Worm (Caenorhabditis elegans) whole organism, L1 larva: Measurements from ENCODE around the gene T25B9.12.

Experiments used
- fkh-10 ChIP-seq: sonication (generic microtip); optimal IDR thresholded peaks from 2 replicates; lab custom pipeline; 2017; ENCODE audit warnings: missing biosample characterization, missing genetic modification reagents, missing genetic modification characterization
- mdl-1 ChIP-seq, 2 experiments: fragments of 150-350 bp; optimal IDR thresholded peaks; 2 replicates each; lab custom pipeline; 2014 to 2017; ENCODE audit warnings: missing biosample characterization in 2 of 2, missing genetic modification characterization in 2 of 2, inconsistent platforms in 1 of 2
- nhr-12 ChIP-seq: sonication (generic microtip); optimal IDR thresholded peaks from 2 replicates; lab custom pipeline; 2017; ENCODE audit warnings: missing biosample characterization, missing genetic modification characterization
- nhr-76 ChIP-seq: sonication (generic microtip); optimal IDR thresholded peaks from 2 replicates; lab custom pipeline; 2017; ENCODE audit warnings: missing biosample characterization, missing genetic modification characterization
- skn-1 ChIP-seq: fragments of 150-350 bp; optimal IDR thresholded peaks from 2 replicates; lab custom pipeline; 2014; ENCODE audit warnings: missing biosample characterization, missing genetic modification characterization
- snu-23 ChIP-seq: sonication (generic microtip); optimal IDR thresholded peaks from 2 replicates; lab custom pipeline; 2016; ENCODE audit warnings: missing genetic modification characterization, missing compliant biosample characterization
- sox-4 ChIP-seq: sonication (generic microtip); optimal IDR thresholded peaks from 2 replicates; lab custom pipeline; 2016; ENCODE audit warnings: missing genetic modification characterization, missing compliant biosample characterization

- no peak for TF ChIP-seq sox-4 (tag; lab: Kevin White, UChicago)
- no peak for TF ChIP-seq snu-23
- TF ChIP-seq nhr-76 (tag; lab: Kevin White, UChicago), result no peak
- no peak for TF ChIP-seq fkh-10
- TF ChIP-seq skn-1, result no peak
- no peak for TF ChIP-seq mdl-1 (tag; optimal IDR thresholded peaks at IDR 0.05; lab: Kevin White, UChicago)
- no peak for TF ChIP-seq nhr-12 (tag; lab: Kevin White, UChicago)
Observed at ce11 chrIV:10718075-10718474, 47.1 kb upstream of the T25B9.12 start.
